Fruit fly (Drosophila melanogaster): ENCODE data around the gene ng3.

ng3 gene

DNA sequence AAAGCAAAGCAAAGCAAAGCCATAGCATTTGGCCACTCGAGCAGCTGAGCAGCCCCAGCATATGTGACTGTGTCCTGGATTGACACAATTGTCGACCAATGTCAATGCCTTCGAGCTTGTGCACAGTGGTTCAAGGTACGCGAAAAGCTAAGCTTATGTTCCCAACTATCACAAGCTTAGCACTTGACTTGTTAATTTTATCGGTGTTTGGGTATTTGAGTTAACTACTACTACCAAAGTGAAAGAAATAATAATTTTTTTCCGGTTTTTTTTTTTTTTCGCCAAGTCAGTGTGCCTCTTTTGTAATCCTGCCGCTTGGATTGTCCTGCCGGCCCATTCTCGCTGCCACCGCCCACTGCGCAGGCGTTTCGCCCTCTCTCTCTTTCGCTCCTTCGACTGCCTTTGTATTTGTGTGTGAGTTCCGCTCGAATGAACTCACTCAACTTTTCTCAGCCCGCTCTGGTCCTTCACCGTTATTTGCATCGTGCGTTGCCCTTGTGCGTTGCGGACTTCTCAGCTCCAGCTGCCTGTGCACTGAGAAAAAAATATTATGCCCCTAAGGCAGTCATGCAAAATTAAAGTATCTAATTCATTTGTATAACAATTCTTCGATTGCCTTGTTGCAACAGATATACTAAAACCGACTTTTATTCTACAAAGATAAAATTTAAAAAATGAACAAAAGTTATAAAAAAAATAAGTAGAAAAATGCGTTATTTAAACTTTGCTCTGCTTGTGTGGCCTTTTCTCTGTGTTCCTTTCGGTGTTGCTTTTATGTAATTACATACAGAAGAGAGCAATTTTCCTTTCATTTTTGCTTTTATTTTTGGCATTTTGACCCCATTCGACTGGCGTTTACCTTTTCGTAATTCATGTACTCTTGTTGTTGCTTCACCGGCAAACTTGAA, 35.7 kb downstream of the ng3 start (continued):
- TF ChIP-seq CG17612 (GFP tag; IDR thresholded peaks at IDR 0.05) (no peak; the same call in 1 of the 2 replicates), Bteb2 (GFP tag; optimal IDR thresholded peaks at IDR 0.05) (peak; percentile 2), da (GFP tag; optimal IDR thresholded peaks at IDR 0.05) (no peak), Hr78 (GFP tag; optimal IDR thresholded peaks at IDR 0.05) (no peak), Doc3 (GFP tag; IDR thresholded peaks at IDR 0.05; ENCODE audit: partially characterized antibody) (no peak), CG32767 (GFP tag; IDR thresholded peaks at IDR 0.05) (no peak), Vsx1 (GFP tag; optimal IDR thresholded peaks at IDR 0.05) (no peak), CG7839 (tag; optimal IDR thresholded peaks at IDR 0.05) (peak; percentile 71), p53 (GFP tag; optimal IDR thresholded peaks at IDR 0.05) (no peak), CG7928 (GFP tag; optimal IDR thresholded peaks at IDR 0.05) (no peak), CG2202 (tag; optimal IDR thresholded peaks at IDR 0.05) (no peak), zfh2 (GFP tag; optimal IDR thresholded peaks at IDR 0.05) (peak; percentile 50), sima (GFP tag; optimal IDR thresholded peaks at IDR 0.05) (peak; percentile 25), CG4360 (GFP tag; IDR thresholded peaks at IDR 0.05) (no peak), nerfin-2 (GFP tag; IDR thresholded peaks at IDR 0.05; ENCODE audit: partially characterized antibody) (0 out of 2 replicates have a peak, but pooled peaks have one; percentile 32), Asciz (GFP tag; optimal IDR thresholded peaks at IDR 0.05) (peak; percentile 25), CTCF (GFP tag; optimal IDR thresholded peaks at IDR 0.05) (no peak), C15 (GFP tag; IDR thresholded peaks at IDR 0.05) (0 out of 3 replicates have a peak, but pooled peaks have one; percentile 12), CG30020 (tag; optimal IDR thresholded peaks at IDR 0.05) (no peak), CG7556 (GFP tag; optimal IDR thresholded peaks at IDR 0.05) (peak; percentile 82), gem (tag; optimal IDR thresholded peaks at IDR 0.05) (peak; percentile 62), CG14050 (GFP tag; IDR thresholded peaks at IDR 0.05) (peak; percentile 48; the same call in 1 of the 3 replicates), CG9215 (GFP tag; IDR thresholded peaks at IDR 0.05) (peak; percentile 50), CG18619 (GFP tag; optimal IDR thresholded peaks at IDR 0.05) (peak; percentile 58), ind (GFP tag; optimal IDR thresholded peaks at IDR 0.05) (peak; percentile 71), nerfin-1 (tag; optimal IDR thresholded peaks at IDR 0.05) (peak; percentile 42), CG11696 (GFP tag; IDR thresholded peaks at IDR 0.05) (peak; percentile 53; the same call in 1 of the 2 replicates), luna (GFP tag; optimal IDR thresholded peaks at IDR 0.05) (no peak), CG3847 (GFP tag; IDR thresholded peaks at IDR 0.05) (peak; percentile 71), CG6791 (GFP tag; IDR thresholded peaks at IDR 0.05; ENCODE audit: partially characterized antibody) (no peak), CG9876 (GFP tag; optimal IDR thresholded peaks at IDR 0.05) (peak; percentile 30), CG11398 (GFP tag; optimal IDR thresholded peaks at IDR 0.05) (peak; percentile 52), CG7963 (GFP tag; IDR thresholded peaks at IDR 0.05; ENCODE audit: partially characterized antibody) (no peak), bab2 (GFP tag; optimal IDR thresholded peaks at IDR 0.05) (peak; percentile 41), ATbp (GFP tag; optimal IDR thresholded peaks at IDR 0.05) (peak; percentile 46), Adf1 (GFP tag; IDR thresholded peaks at IDR 0.05) (0 out of 2 replicates have a peak, but pooled peaks have one; percentile 21), jumu (GFP tag; optimal IDR thresholded peaks at IDR 0.05) (peak; percentile 69), Fer3 (tag; optimal IDR thresholded peaks at IDR 0.05) (peak; percentile 57), al (GFP tag; IDR thresholded peaks at IDR 0.05) (peak; percentile 14; the same call in 1 of the 2 replicates), Nf-YA (GFP tag; IDR thresholded peaks at IDR 0.05) (peak; percentile 54; the same call in 1 of the 2 replicates), CG10366 (GFP tag; IDR thresholded peaks at IDR 0.05) (peak; percentile 66), exex (tag; optimal IDR thresholded peaks at IDR 0.05) (no peak), CrebB (tag; optimal IDR thresholded peaks at IDR 0.05) (peak; percentile 32), sug (tag; optimal IDR thresholded peaks at IDR 0.05) (no peak), scrt (GFP tag; optimal IDR thresholded peaks at IDR 0.05) (peak; percentile 62), Atf-2 (GFP tag; optimal IDR thresholded peaks at IDR 0.05) (peak; percentile 56), HLH4C (GFP tag; IDR thresholded peaks at IDR 0.05; ENCODE audit: partially characterized antibody) (no peak), pnt (GFP tag; optimal IDR thresholded peaks at IDR 0.05) (peak; percentile 55), Side (GFP tag; optimal IDR thresholded peaks at IDR 0.05) (peak; percentile 27)
